Fruit fly (Drosophila melanogaster) ovary, adult (tissue): Measurements from ENCODE around the gene CG32032.

ENCODE experiments used
- CG17801 ChIP-seq: fragments of 200-800 bp; optimal IDR thresholded peaks from 2 replicates; lab custom pipeline; 2019; ENCODE audit warnings: missing biosample characterization, mild to moderate bottlenecking, missing genetic modification characterization, moderate library complexity; ENCODE audit not compliant: partially characterized antibody

Gene CG32032

dm6 chr3L:9136976-9137954 is 44.4 kb downstream of the CG32032 start, which contains the start of the genes Use1 and nwk:
Gene Use1 (minus strand): TSS chr3L:9137181.
Gene nwk (plus strand): TSS chr3L:9137860.
- TF ChIP-seq CG17801 (GFP tag; lab: Kevin White, UChicago), result no peak

DNA sequence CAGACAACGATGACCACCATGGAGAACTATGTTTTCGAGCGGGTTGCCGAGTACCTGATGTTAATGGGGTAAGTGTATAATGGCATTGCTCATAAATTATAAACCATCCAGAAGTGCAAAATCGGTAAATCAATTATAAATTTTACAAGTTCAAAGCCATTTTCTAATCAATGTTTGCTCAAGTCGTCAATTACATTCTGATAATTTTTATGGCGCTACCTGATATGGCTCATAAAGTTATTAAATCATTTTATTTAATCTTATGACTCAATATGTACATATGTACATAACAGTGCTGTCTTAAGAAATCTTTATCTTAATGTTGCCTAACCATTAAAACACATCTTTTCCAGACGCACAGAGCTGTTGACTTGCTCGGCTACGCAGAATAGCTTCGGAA is 46.7 kb downstream of the CG32032 start:
- TF ChIP-seq CG17801 (GFP tag; lab: Kevin White, UChicago), result no peak

DNA sequence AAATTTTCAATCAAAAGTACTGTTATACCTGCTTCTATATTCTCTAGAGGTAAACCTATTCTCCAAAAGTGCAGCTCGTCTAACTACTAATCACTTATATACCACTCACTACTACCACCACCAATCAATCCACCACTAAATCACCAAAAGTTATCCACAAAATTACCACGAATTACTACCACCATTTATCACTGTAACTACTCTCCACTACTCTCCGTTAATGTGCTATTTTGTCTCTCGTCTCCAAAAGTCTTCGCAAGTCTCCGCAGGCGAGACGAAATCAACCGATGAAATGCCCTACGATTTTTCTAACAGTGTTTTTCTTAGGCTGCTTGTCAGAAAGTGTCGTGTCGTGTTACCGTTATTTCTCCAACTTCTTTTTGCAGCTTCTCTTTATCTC is 49.1 kb downstream of the CG32032 start:
- TF ChIP-seq CG17801 (GFP tag; lab: Kevin White, UChicago), result no peak
